Worm (Caenorhabditis elegans): ENCODE measurements around the gene C09G9.1.

ce11 chrIV:8844457-8844856 is 20.8 kb downstream of the C09G9.1 start, which contains the start of gene T11B7.2:
- TF ChIP-seq tag-97 (GFP tag; IDR thresholded peaks at IDR 0.05) = no peak
- TF ChIP-seq ZK337.2 (GFP tag; IDR thresholded peaks at IDR 0.05) = no peak
- TF ChIP-seq snpc-1.2 (GFP tag; IDR thresholded peaks at IDR 0.05) = no peak

All from whole organism, L4 larva.